Worm (Caenorhabditis elegans): ENCODE results near the gene stip-1.

Gene stip-1

DNA sequence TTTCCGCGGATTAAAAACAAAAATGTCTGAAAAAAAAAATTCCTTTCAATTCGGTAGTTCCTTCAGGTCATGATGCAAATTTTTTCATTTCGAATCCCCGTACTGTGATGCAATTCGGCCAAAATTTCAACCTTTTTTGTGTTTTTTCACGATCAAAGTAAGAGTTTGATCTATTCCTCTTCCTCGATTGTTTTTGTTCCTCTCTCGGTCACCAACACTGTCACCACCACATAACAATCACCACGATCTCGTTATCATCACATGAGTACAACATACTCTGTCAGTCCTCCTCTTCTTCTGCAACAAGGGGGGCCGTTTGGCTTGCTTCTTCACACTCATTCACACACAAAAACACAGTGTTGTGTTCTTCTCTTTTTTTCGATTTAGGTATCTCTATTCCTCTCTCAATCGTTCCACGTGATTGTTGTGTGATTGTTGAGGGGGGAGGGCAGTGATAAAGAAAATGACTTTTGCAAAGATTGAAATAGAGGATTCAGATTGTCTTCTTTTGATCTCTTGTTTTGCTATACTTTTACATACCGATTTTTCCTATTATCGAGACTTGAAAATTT is 40.5 kb upstream of the stip-1 start (continued):
- TF ChIP-seq madf-5 (GFP tag; IDR thresholded peaks at IDR 0.05), result no peak
- peak in 1 of 2 experiments; percentile 6 for TF ChIP-seq hif-1 (tag; optimal IDR thresholded peaks at IDR 0.05)
- peak in 1 of 2 experiments; percentile 97 for TF ChIP-seq unc-62 (GFP tag; optimal IDR thresholded peaks at IDR 0.05 in 1 of 2)
- TF ChIP-seq unc-62 (tag; optimal IDR thresholded peaks at IDR 0.05), result no peak
- TF ChIP-seq set-16 (GFP tag; IDR thresholded peaks at IDR 0.05), result no peak
- no peak for TF ChIP-seq lir-3 (tag; optimal IDR thresholded peaks at IDR 0.05)
- TF ChIP-seq nhr-76 (tag; optimal IDR thresholded peaks at IDR 0.05), result no peak
- no peak for TF ChIP-seq lin-38 (GFP tag; IDR thresholded peaks at IDR 0.05)
- TF ChIP-seq daf-19 (GFP tag; conservative IDR thresholded peaks at IDR 0.05), result no peak
- TF ChIP-seq Y75B8A.6 (GFP tag; IDR thresholded peaks at IDR 0.05), result no peak
- TF ChIP-seq nhr-48 (tag; optimal IDR thresholded peaks at IDR 0.05), result peak; percentile 56
- TF ChIP-seq ZK546.5 (tag; optimal IDR thresholded peaks at IDR 0.05), result no peak
- TF ChIP-seq attf-4 (tag; optimal IDR thresholded peaks at IDR 0.05), result no peak
- peak in 1 of 2 experiments; percentile 52 for TF ChIP-seq daf-16 (GFP tag; optimal IDR thresholded peaks at IDR 0.05)
- peak; percentile 80 for TF ChIP-seq daf-16 (tag; optimal IDR thresholded peaks at IDR 0.05)
- no peak for TF ChIP-seq zag-1 (tag; optimal IDR thresholded peaks at IDR 0.05)
- TF ChIP-seq nhr-77 (tag; optimal IDR thresholded peaks at IDR 0.05), result peak; percentile 65
- no peak for TF ChIP-seq nhr-237 (tag; optimal IDR thresholded peaks at IDR 0.05)
- peak; percentile 20 to 88 for TF ChIP-seq mdl-1 (tag; optimal IDR thresholded peaks at IDR 0.05)
- peak; percentile 5 for TF ChIP-seq rbr-2 (tag; optimal IDR thresholded peaks at IDR 0.05)
- TF ChIP-seq nhr-11 (tag; optimal IDR thresholded peaks at IDR 0.05), result peak; percentile 54
- no peak for TF ChIP-seq fkh-10 (GFP tag; optimal IDR thresholded peaks at IDR 0.05)
- no peak for TF ChIP-seq nhr-41 (GFP tag; IDR thresholded peaks at IDR 0.05)
- no peak for TF ChIP-seq ctbp-1 (GFP tag; IDR thresholded peaks at IDR 0.05)
- peak; percentile 93 for TF ChIP-seq mxl-3 (GFP tag; optimal IDR thresholded peaks at IDR 0.05)
- no peak for TF ChIP-seq lin-39 (tag; optimal IDR thresholded peaks at IDR 0.05)
- no peak for TF ChIP-seq egl-27 (tag; optimal IDR thresholded peaks at IDR 0.05)
- no peak for TF ChIP-seq saeg-2 (GFP tag; IDR thresholded peaks at IDR 0.05)
- TF ChIP-seq Y48G9A.11 (GFP tag; IDR thresholded peaks at IDR 0.05), result no peak
- no peak for TF ChIP-seq daf-12 (tag; optimal IDR thresholded peaks at IDR 0.05)
- TF ChIP-seq lin-29 (GFP tag; IDR thresholded peaks at IDR 0.05), result no peak
- TF ChIP-seq sdz-12 (GFP tag; optimal IDR thresholded peaks at IDR 0.05), result no peak
- TF ChIP-seq lsy-2 (tag; optimal IDR thresholded peaks at IDR 0.05), result peak in 1 of 2 experiments; percentile 58
- TF ChIP-seq dve-1 (tag; optimal IDR thresholded peaks at IDR 0.05; ENCODE audit: insufficient read depth), result peak; percentile 77

- peak; percentile 79 for TF ChIP-seq dve-1 (tag; optimal IDR thresholded peaks at IDR 0.05; ENCODE audit: insufficient read depth)
- peak; percentile 87 for TF ChIP-seq tra-1 (GFP tag; IDR thresholded peaks at IDR 0.05)
- no peak for TF ChIP-seq daf-8 (GFP tag; IDR thresholded peaks at IDR 0.05)
- TF ChIP-seq nhr-76 (tag; optimal IDR thresholded peaks at IDR 0.05), result no peak
- peak; percentile 94 for TF ChIP-seq hlh-11 (tag; optimal IDR thresholded peaks at IDR 0.05)
- TF ChIP-seq nhr-28 (tag; optimal IDR thresholded peaks at IDR 0.05), result peak; percentile 88
- TF ChIP-seq ceh-44 (GFP tag; IDR thresholded peaks at IDR 0.05), result no peak
- no peak for TF ChIP-seq snpc-4 (tag; optimal IDR thresholded peaks at IDR 0.05)
- no peak for TF ChIP-seq ceh-82 (tag; optimal IDR thresholded peaks at IDR 0.05)
- TF ChIP-seq cey-2 (tag; optimal IDR thresholded peaks at IDR 0.05; ENCODE audit: borderline replicate concordance, insufficient read depth), result peak; percentile 52
- no peak for TF ChIP-seq R02D3.7 (tag; optimal IDR thresholded peaks at IDR 0.05)
- TF ChIP-seq Y48G9A.11 (GFP tag; IDR thresholded peaks at IDR 0.05), result no peak
- no peak for TF ChIP-seq D1046.2 (GFP tag; IDR thresholded peaks at IDR 0.05)
- TF ChIP-seq aha-1 (tag), result peak; percentile 98
- TF ChIP-seq spr-1 (tag; optimal IDR thresholded peaks at IDR 0.05), result no peak
- peak; percentile 26; the same call in 1 of the 2 replicates for TF ChIP-seq set-16 (GFP tag; IDR thresholded peaks at IDR 0.05)
- TF ChIP-seq lin-29 (GFP tag; IDR thresholded peaks at IDR 0.05), result no peak
- no peak for TF ChIP-seq nhr-25 (tag; optimal IDR thresholded peaks at IDR 0.05; ENCODE audit: borderline replicate concordance, insufficient read depth)
- TF ChIP-seq unc-130 (GFP tag; optimal IDR thresholded peaks at IDR 0.05), result no peak
- no peak for TF ChIP-seq ztf-7 (tag; optimal IDR thresholded peaks at IDR 0.05)
- TF ChIP-seq F44E2.7 (GFP tag; IDR thresholded peaks at IDR 0.05), result no peak
- TF ChIP-seq unc-39 (tag; optimal IDR thresholded peaks at IDR 0.05), result no peak
- no peak for TF ChIP-seq jun-1 (tag; optimal IDR thresholded peaks at IDR 0.05)
- TF ChIP-seq ceh-28 (tag; optimal IDR thresholded peaks at IDR 0.05), result no peak
Measured at ce11 chrII:10389776-10390175, 40.0 kb upstream of the stip-1 start.

Data from whole organism, L4 larva.